Fruit fly (Drosophila melanogaster) Kc167 (cell line): Measurements from ENCODE around the gene Gr64a.

Experiments used
- Myc ChIP-seq: fragments of >200 bp; optimal IDR thresholded peaks from 2 replicates; lab custom pipeline; 2017; ENCODE audit warnings: missing external identifiers
- Sin3A ChIP-seq: fragments of >200 bp; optimal IDR thresholded peaks from 2 replicates; lab custom pipeline; 2018; ENCODE audit warnings: missing external identifiers
- h ChIP-seq: fragments of >200 bp; optimal IDR thresholded peaks from 3 replicates; lab custom pipeline; 2018; ENCODE audit warnings: missing external identifiers
- insv ChIP-seq: fragments of >200 bp; optimal IDR thresholded peaks from 3 replicates; lab custom pipeline; 2018; ENCODE audit warnings: missing external identifiers
- psq ChIP-seq: fragments of >200 bp; optimal IDR thresholded peaks from 2 replicates; lab custom pipeline; 2017; ENCODE audit warnings: missing external identifiers
- ttk ChIP-seq: sonication (Bioruptor generic); optimal IDR thresholded peaks from 2 replicates; lab custom pipeline; 2017; ENCODE audit warnings: missing external identifiers

Gr64a gene

dm6 chr3L:4046289-4046688 lies 19.7 kb downstream of the Gr64a start, which contains the start of gene CG1136:
TSS of gene CG1136 (plus strand) at chr3L:4046596.
- TF ChIP-seq Sin3A (lab: Kevin White, UChicago) (no peak), Myc (lab: Kevin White, UChicago) (no peak), psq (no peak), h (lab: Kevin White, UChicago) (no peak), insv (lab: Kevin White, UChicago) (no peak), ttk (lab: Kevin White, UChicago) (no peak)

dm6 chr3L:4047635-4048034 lies 21.1 kb downstream of the Gr64a start, which contains the start of gene Dpy-30L2:
TSS of gene Dpy-30L2 (minus strand) at chr3L:4047735.
- no peak for TF ChIP-seq ttk (lab: Kevin White, UChicago)
- TF ChIP-seq Sin3A (lab: Kevin White, UChicago), result no peak
- no peak for TF ChIP-seq Myc (lab: Kevin White, UChicago)

dm6 chr3L:4049082-4049481 lies 22.5 kb downstream of the Gr64a start:
- TF ChIP-seq psq, result no peak
- TF ChIP-seq Sin3A (lab: Kevin White, UChicago), result no peak
- TF ChIP-seq h (lab: Kevin White, UChicago), result no peak
- no peak for TF ChIP-seq Myc (lab: Kevin White, UChicago)
- no peak for TF ChIP-seq ttk (lab: Kevin White, UChicago)
- TF ChIP-seq insv (lab: Kevin White, UChicago), result no peak

dm6 chr3L:4055438-4055962 lies 28.9 kb downstream of the Gr64a start:
- TF ChIP-seq Sin3A (lab: Kevin White, UChicago) (no peak), h (lab: Kevin White, UChicago) (no peak)

dm6 chr3L:4056812-4057211 lies 30.2 kb downstream of the Gr64a start:
- TF ChIP-seq insv (lab: Kevin White, UChicago) (no peak), Sin3A (lab: Kevin White, UChicago) (no peak)

dm6 chr3L:4059293-4059820 lies 32.8 kb downstream of the Gr64a start, which contains the start of gene Ugt305A1:
TSS of gene Ugt305A1 (plus strand) at chr3L:4059770.
- TF ChIP-seq Myc (lab: Kevin White, UChicago) (no peak), ttk (lab: Kevin White, UChicago) (no peak), psq (no peak), Sin3A (lab: Kevin White, UChicago) (no peak), insv (lab: Kevin White, UChicago) (no peak)

dm6 chr3L:4061921-4062474 lies 35.4 kb downstream of the Gr64a start, which contains the start of gene dib:
TSS of gene dib (plus strand) at chr3L:4062292.
- TF ChIP-seq insv (lab: Kevin White, UChicago), result no peak
- no peak for TF ChIP-seq h (lab: Kevin White, UChicago)
- TF ChIP-seq Myc (lab: Kevin White, UChicago), result no peak

dm6 chr3L:4068368-4068767 lies 41.8 kb downstream of the Gr64a start:
- TF ChIP-seq Myc (lab: Kevin White, UChicago), result no peak
- TF ChIP-seq h (lab: Kevin White, UChicago), result no peak
- TF ChIP-seq Sin3A (lab: Kevin White, UChicago), result no peak
- no peak for TF ChIP-seq psq
- no peak for TF ChIP-seq insv (lab: Kevin White, UChicago)
- TF ChIP-seq ttk (lab: Kevin White, UChicago), result no peak

- TF ChIP-seq h (lab: Kevin White, UChicago) (no peak), Myc (lab: Kevin White, UChicago) (no peak), Sin3A (lab: Kevin White, UChicago) (no peak), insv (lab: Kevin White, UChicago) (no peak), ttk (lab: Kevin White, UChicago) (no peak), psq (no peak)
These were observed 42.5 kb downstream of the Gr64a start, which contains the start of gene CG32259 for dm6 chr3L:4069069-4069468. TSS of gene CG32259 (plus strand) at chr3L:4069369.

dm6 chr3L:4070221-4070995 lies 43.8 kb downstream of the Gr64a start:
- TF ChIP-seq Myc (lab: Kevin White, UChicago), result no peak
- no peak for TF ChIP-seq Sin3A (lab: Kevin White, UChicago)
- TF ChIP-seq psq, result no peak
- no peak for TF ChIP-seq ttk (lab: Kevin White, UChicago)
- no peak for TF ChIP-seq h (lab: Kevin White, UChicago)

dm6 chr3L:4070996-4071379 lies 44.4 kb downstream of the Gr64a start:
- TF ChIP-seq ttk (lab: Kevin White, UChicago) (no peak), Myc (lab: Kevin White, UChicago) (no peak)

dm6 chr3L:4071561-4072049 lies 45.0 kb downstream of the Gr64a start, which contains the start of gene wit:
TSS of gene wit (minus strand) at chr3L:4071717.
- TF ChIP-seq ttk (lab: Kevin White, UChicago) (no peak), h (lab: Kevin White, UChicago) (no peak), Myc (lab: Kevin White, UChicago) (no peak), Sin3A (lab: Kevin White, UChicago) (no peak), psq (no peak), insv (lab: Kevin White, UChicago) (no peak)
